Fruit fly (Drosophila melanogaster): ENCODE measurements around the gene RPA2.

RPA2 gene

DNA sequence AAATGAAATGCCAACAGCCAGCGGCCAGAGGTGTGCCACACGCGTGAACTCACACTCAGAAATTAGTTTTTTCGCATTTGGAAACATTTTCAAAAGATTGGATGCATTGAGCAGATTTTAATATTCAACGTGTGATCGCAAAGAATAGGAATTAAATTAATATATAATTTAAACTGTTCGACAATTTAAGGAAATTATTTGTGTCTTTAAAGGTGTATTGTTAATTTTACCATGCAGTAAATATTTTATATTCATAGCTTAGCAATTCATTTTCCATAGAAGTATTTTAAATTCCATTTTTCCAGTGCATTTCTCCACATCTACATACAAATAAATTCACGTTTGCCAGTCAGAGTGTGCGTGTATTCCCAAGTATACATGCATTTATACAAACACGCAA is 13.7 kb upstream of the RPA2 start (continued):
- TF ChIP-seq CG31441 (GFP tag; IDR thresholded peaks at IDR 0.05) (peak; percentile 44), schlank (tag; optimal IDR thresholded peaks at IDR 0.05) (no peak), CG10979 (tag; optimal IDR thresholded peaks at IDR 0.05) (peak; percentile 59), CG6765 (GFP tag; optimal IDR thresholded peaks at IDR 0.05) (no peak), CG4404 (GFP tag; IDR thresholded peaks at IDR 0.05) (0 out of 2 replicates have a peak, but pooled peaks have one; percentile 10), Tbp (GFP tag; optimal IDR thresholded peaks at IDR 0.05) (no peak), seq (GFP tag; IDR thresholded peaks at IDR 0.05) (no peak), Fer2 (tag; optimal IDR thresholded peaks at IDR 0.05) (no peak), cg (GFP tag; optimal IDR thresholded peaks at IDR 0.05) (no peak), CrebB (tag; optimal IDR thresholded peaks at IDR 0.05) (no peak), CG14710 (tag; optimal IDR thresholded peaks at IDR 0.05) (peak; percentile 16), onecut (GFP tag; IDR thresholded peaks at IDR 0.05) (peak; percentile 28; the same call in 1 of the 2 replicates), CG10209 (GFP tag; optimal IDR thresholded peaks at IDR 0.05) (no peak), cas (GFP tag; IDR thresholded peaks at IDR 0.05) (no peak), CG1792 (GFP tag; optimal IDR thresholded peaks at IDR 0.05) (no peak), CG10147 (GFP tag; optimal IDR thresholded peaks at IDR 0.05) (no peak), ken (GFP tag; IDR thresholded peaks at IDR 0.05) (no peak), Lpt (GFP tag; optimal IDR thresholded peaks at IDR 0.05) (no peak), CG11695 (GFP tag; IDR thresholded peaks at IDR 0.05) (no peak), Xrp1 (GFP tag; IDR thresholded peaks at IDR 0.05) (peak; percentile 40), H2.0 (GFP tag; IDR thresholded peaks at IDR 0.05) (no peak), ara (GFP tag; IDR thresholded peaks at IDR 0.05) (peak; percentile 39; the same call in 1 of the 2 replicates), Jarid2 (GFP tag; optimal IDR thresholded peaks at IDR 0.05) (no peak), croc (GFP tag; conservative IDR thresholded peaks at IDR 0.05) (0 out of 3 replicates have a peak, but pooled peaks have one; percentile 26), gsb-n (tag; optimal IDR thresholded peaks at IDR 0.05) (peak; percentile 7), Hand (GFP tag; optimal IDR thresholded peaks at IDR 0.05) (no peak), CG2712 (tag; optimal IDR thresholded peaks at IDR 0.05) (peak; percentile 39), CG1603 (tag; optimal IDR thresholded peaks at IDR 0.05) (no peak), fu2 (GFP tag; optimal IDR thresholded peaks at IDR 0.05) (no peak), CG15601 (tag; optimal IDR thresholded peaks at IDR 0.05) (no peak), fd96Cb (tag; optimal IDR thresholded peaks at IDR 0.05) (peak; percentile 58), CG9817 (tag; optimal IDR thresholded peaks at IDR 0.05) (no peak), CG3065 (GFP tag; optimal IDR thresholded peaks at IDR 0.05) (no peak), CG42726 (GFP tag; IDR thresholded peaks at IDR 0.05; ENCODE audit: partially characterized antibody) (no peak), CG7372 (GFP tag; IDR thresholded peaks at IDR 0.05) (no peak), chn (GFP tag; optimal IDR thresholded peaks at IDR 0.05) (no peak), Med (GFP tag) (no peak), sisA (GFP tag; IDR thresholded peaks at IDR 0.05) (peak; percentile 25; the same call in 1 of the 2 replicates), gem (tag; optimal IDR thresholded peaks at IDR 0.05) (peak; percentile 44), zf30C (GFP tag; optimal IDR thresholded peaks at IDR 0.05) (peak; percentile 7), CG12219 (GFP tag; optimal IDR thresholded peaks at IDR 0.05) (no peak), CG11504 (tag; optimal IDR thresholded peaks at IDR 0.05) (peak; percentile 79), Adf1 (GFP tag; IDR thresholded peaks at IDR 0.05) (no peak), klu (GFP tag; IDR thresholded peaks at IDR 0.05) (peak; percentile 7; the same call in 1 of the 2 replicates), CG8359 (GFP tag; optimal IDR thresholded peaks at IDR 0.05; ENCODE audit: borderline replicate concordance) (no peak), sens (GFP tag) (peak; percentile 63), CG2678 (tag; optimal IDR thresholded peaks at IDR 0.05) (peak; percentile 42), Oli (tag; optimal IDR thresholded peaks at IDR 0.05) (no peak), Poxn (GFP tag; IDR thresholded peaks at IDR 0.05) (no peak), CG34422 (GFP tag; IDR thresholded peaks at IDR 0.05) (0 out of 3 replicates have a peak, but pooled peaks have one; percentile 17), prd (optimal IDR thresholded peaks at IDR 0.05) (no peak), prd (GFP tag; IDR thresholded peaks at IDR 0.05) (peak; percentile 56; the same call in 2 of the 3 replicates)
